Fruit fly (Drosophila melanogaster) whole organism, embryonic: ENCODE results near the gene CG15152.

ENCODE experiments used
- Atf-2 ChIP-seq: fragments of 200-800 bp; sonication (Bioruptor generic); optimal IDR thresholded peaks from 2 replicates; lab custom pipeline; 2016; ENCODE audit warnings: missing biosample characterization, missing genetic modification characterization
- BtbVII ChIP-seq: fragments of 200-800 bp; sonication (Bioruptor generic); optimal IDR thresholded peaks from 3 replicates; lab custom pipeline; 2017; ENCODE audit warnings: missing biosample characterization, mild to moderate bottlenecking, missing genetic modification characterization
- CG10267 ChIP-seq: fragments of 200-800 bp; sonication (Bioruptor generic); optimal IDR thresholded peaks from 2 replicates; lab custom pipeline; 2018; ENCODE audit warnings: missing biosample characterization, mild to moderate bottlenecking, missing genetic modification characterization, moderate library complexity
- CG10431 ChIP-seq: fragments of 200-800 bp; sonication (Bioruptor generic); optimal IDR thresholded peaks from 3 replicates; lab custom pipeline; 2018; ENCODE audit warnings: missing biosample characterization, mild to moderate bottlenecking, missing genetic modification characterization
- CG10654 ChIP-seq: fragments of 200-800 bp; sonication (Bioruptor generic); optimal IDR thresholded peaks from 2 replicates; lab custom pipeline; 2016; ENCODE audit warnings: missing biosample characterization, missing genetic modification characterization
- CG11695 ChIP-seq: fragments of 200-800 bp; sonication (Bioruptor generic); IDR thresholded peaks from 3 replicates; pipeline ENCODE4 v1.3.6; 2022; ENCODE audit warnings: missing biosample characterization, missing genetic modification characterization
- CG13296 ChIP-seq: fragments of 200-800 bp; sonication (Bioruptor generic); optimal IDR thresholded peaks from 3 replicates; lab custom pipeline; 2018; ENCODE audit warnings: missing biosample characterization, mild to moderate bottlenecking, missing genetic modification characterization
- CG17328 ChIP-seq: fragments of 200-800 bp; sonication (Bioruptor generic); IDR thresholded peaks from 2 replicates; pipeline ENCODE4 v1.3.6; 2022; ENCODE audit warnings: missing biosample characterization, missing genetic modification characterization
- CG17385 ChIP-seq: fragments of 200-800 bp; sonication (Bioruptor generic); optimal IDR thresholded peaks from 3 replicates; lab custom pipeline; 2018; ENCODE audit warnings: missing biosample characterization, mild to moderate bottlenecking, missing genetic modification characterization
- CG2129 ChIP-seq: fragments of 200-800 bp; sonication (Bioruptor generic); IDR thresholded peaks from 2 replicates; pipeline ENCODE4 v1.3.6; 2022; ENCODE audit warnings: missing biosample characterization, missing genetic modification characterization; ENCODE audit not compliant: partially characterized antibody
- CG2202 ChIP-seq: fragments of 200-800 bp; sonication (Bioruptor generic); optimal IDR thresholded peaks from 2 replicates; lab custom pipeline; 2018; ENCODE audit warnings: missing biosample characterization, mild to moderate bottlenecking, missing genetic modification characterization
- CG2875 ChIP-seq: fragments of 200-800 bp; sonication (Bioruptor generic); optimal IDR thresholded peaks from 2 replicates; lab custom pipeline; 2017; ENCODE audit warnings: missing biosample characterization, mild to moderate bottlenecking, missing genetic modification characterization, missing genetic modification reagents
- CG2889 ChIP-seq: fragments of 200-800 bp; sonication (Bioruptor generic); IDR thresholded peaks from 3 replicates; pipeline ENCODE4 v1.3.6; 2022; ENCODE audit warnings: missing biosample characterization, missing genetic modification characterization
- CG3065 ChIP-seq: fragments of 200-800 bp; sonication (Bioruptor generic); optimal IDR thresholded peaks from 2 replicates; lab custom pipeline; 2016; ENCODE audit warnings: missing biosample characterization, missing genetic modification characterization
- CG3847 ChIP-seq: fragments of 200-800 bp; sonication (Bioruptor generic); IDR thresholded peaks from 2 replicates; pipeline ENCODE4 v1.3.6; 2022; ENCODE audit warnings: missing biosample characterization, missing genetic modification characterization
- CG43689 ChIP-seq: fragments of 200-800 bp; sonication (Bioruptor generic); IDR thresholded peaks from 2 replicates; pipeline ENCODE4 v1.3.6; 2022; ENCODE audit warnings: missing biosample characterization, missing genetic modification characterization
- CG4707 ChIP-seq: fragments of 200-800 bp; sonication (Bioruptor generic); optimal IDR thresholded peaks from 2 replicates; lab custom pipeline; 2018; ENCODE audit warnings: missing biosample characterization, mild to moderate bottlenecking, missing genetic modification characterization, moderate library complexity
- CG5180 ChIP-seq: fragments of 200-800 bp; sonication (Bioruptor generic); optimal IDR thresholded peaks from 3 replicates; lab custom pipeline; 2017; ENCODE audit warnings: missing biosample characterization, missing genetic modification characterization, mild to moderate bottlenecking, moderate library complexity, missing genetic modification reagents
- CG8089 ChIP-seq: fragments of 200-800 bp; sonication (Bioruptor generic); optimal IDR thresholded peaks from 3 replicates; lab custom pipeline; 2016; ENCODE audit warnings: missing biosample characterization, missing genetic modification characterization
- CG8765 ChIP-seq: fragments of 200-800 bp; sonication (Bioruptor generic); IDR thresholded peaks from 2 replicates; pipeline ENCODE4 v1.3.6; 2022; ENCODE audit warnings: missing biosample characterization, missing genetic modification characterization
- CG9876 ChIP-seq: fragments of 200-800 bp; sonication (Bioruptor generic); optimal IDR thresholded peaks from 2 replicates; lab custom pipeline; 2016; ENCODE audit warnings: missing biosample characterization, missing genetic modification characterization
- Dp ChIP-seq: fragments of 200-800 bp; sonication (Bioruptor generic); optimal IDR thresholded peaks from 2 replicates; lab custom pipeline; 2018; ENCODE audit warnings: missing biosample characterization, mild to moderate bottlenecking, missing genetic modification characterization, moderate library complexity
- NFAT ChIP-seq: fragments of 200-800 bp; sonication (Bioruptor generic); IDR thresholded peaks from 2 replicates; pipeline ENCODE4 v1.3.6; 2022; ENCODE audit warnings: missing biosample characterization, missing genetic modification characterization
- Pdp1 ChIP-seq, 2 experiments: fragments of 200-800 bp; sonication (Bioruptor generic); optimal IDR thresholded peaks; 3 replicates each; lab custom pipeline; 2016; ENCODE audit warnings: missing biosample characterization in 2 of 2, missing genetic modification characterization in 2 of 2, mild to moderate bottlenecking in 1 of 2, moderate library complexity in 1 of 2
- Trl ChIP-seq, 3 experiments: fragments of >200 bp in 2 of 3; fragments of 200-800 bp in 1 of 3; sonication (Bioruptor generic) in 1 of 3; optimal IDR thresholded peaks; 2 replicates in 1 of 3; 3 replicates in 2 of 3; lab custom pipeline; 2016 to 2017; ENCODE audit warnings: missing biosample characterization in 1 of 3, missing genetic modification characterization in 1 of 3
- Usf ChIP-seq: fragments of 200-800 bp; sonication (Bioruptor generic); optimal IDR thresholded peaks from 2 replicates; lab custom pipeline; 2017; ENCODE audit warnings: missing genotype, missing biosample characterization, missing genetic modification characterization
- aop ChIP-seq: fragments of 200-800 bp; sonication (Bioruptor generic); IDR thresholded peaks from 2 replicates; pipeline ENCODE4 v1.3.6; 2022; ENCODE audit warnings: missing biosample characterization, missing genetic modification characterization
- ap ChIP-seq: fragments of 200-800 bp; sonication (Bioruptor generic); IDR thresholded peaks from 2 replicates; pipeline ENCODE4 v1.3.6; 2022; ENCODE audit warnings: missing biosample characterization, missing genetic modification characterization
- ara ChIP-seq: fragments of 200-800 bp; sonication (Bioruptor generic); IDR thresholded peaks from 2 replicates; pipeline ENCODE4 v1.3.6; 2022; ENCODE audit warnings: missing biosample characterization, missing genetic modification characterization
- bigmax ChIP-seq: fragments of 200-800 bp; sonication (Bioruptor generic); optimal IDR thresholded peaks from 2 replicates; lab custom pipeline; 2018; ENCODE audit warnings: missing biosample characterization, mild to moderate bottlenecking, missing genetic modification characterization
- br ChIP-seq: fragments of >200 bp; optimal IDR thresholded peaks from 2 replicates; lab custom pipeline; 2017
- chn ChIP-seq: fragments of 200-800 bp; sonication (Bioruptor generic); optimal IDR thresholded peaks from 2 replicates; lab custom pipeline; 2016; ENCODE audit warnings: missing biosample characterization, missing genetic modification characterization
- crp ChIP-seq, 2 experiments: fragments of 200-800 bp; sonication (Bioruptor generic); optimal IDR thresholded peaks; 2 replicates in 1 of 2; 3 replicates in 1 of 2; lab custom pipeline; 2017; ENCODE audit warnings: missing biosample characterization in 2 of 2, missing genetic modification characterization in 2 of 2, mild to moderate bottlenecking in 1 of 2, moderate library complexity in 1 of 2
- ewg ChIP-seq: fragments of 200-800 bp; sonication (Bioruptor generic); optimal IDR thresholded peaks from 3 replicates; lab custom pipeline; 2017; ENCODE audit warnings: mild to moderate bottlenecking, missing biosample characterization, missing genetic modification reagents, missing genetic modification characterization
- eyg ChIP-seq: fragments of 200-800 bp; sonication (Bioruptor generic); optimal IDR thresholded peaks from 3 replicates; lab custom pipeline; 2016; ENCODE audit warnings: missing biosample characterization, missing genetic modification characterization
- gce ChIP-seq: fragments of 200-800 bp; sonication (Bioruptor generic); IDR thresholded peaks from 3 replicates; pipeline ENCODE4 v1.3.6; 2022; ENCODE audit warnings: missing biosample characterization, missing genetic modification characterization
- gcm2 ChIP-seq: fragments of 200-800 bp; sonication (Bioruptor generic); optimal IDR thresholded peaks from 2 replicates; lab custom pipeline; 2016; ENCODE audit warnings: missing biosample characterization, missing genetic modification characterization
- nom ChIP-seq: fragments of 200-800 bp; sonication (Bioruptor generic); optimal IDR thresholded peaks from 2 replicates; lab custom pipeline; 2017; ENCODE audit warnings: missing biosample characterization, missing genetic modification characterization, mild to moderate bottlenecking, moderate library complexity, missing genetic modification reagents
- oc ChIP-seq: fragments of 200-800 bp; sonication (Bioruptor generic); optimal IDR thresholded peaks from 2 replicates; lab custom pipeline; 2018; ENCODE audit warnings: missing biosample characterization, mild to moderate bottlenecking, missing genetic modification characterization, moderate library complexity
- row ChIP-seq: fragments of 200-800 bp; sonication (Bioruptor generic); IDR thresholded peaks from 3 replicates; pipeline ENCODE4 v1.3.6; 2022; ENCODE audit warnings: missing biosample characterization, missing genetic modification characterization
- sens ChIP-seq: fragments of 200-800 bp; sonication (Bioruptor generic); peaks from one replicate; lab custom pipeline; 2016; ENCODE audit warnings: missing biosample characterization, missing genetic modification characterization
- sima ChIP-seq: fragments of 200-800 bp; sonication (Bioruptor generic); optimal IDR thresholded peaks from 2 replicates; lab custom pipeline; 2016; ENCODE audit warnings: missing biosample characterization, missing genetic modification characterization
- slp2 ChIP-seq: fragments of 200-800 bp; sonication (Bioruptor generic); optimal IDR thresholded peaks from 2 replicates; lab custom pipeline; 2016; ENCODE audit warnings: missing biosample characterization, missing genetic modification characterization
- ssp ChIP-seq: fragments of 200-800 bp; sonication (Bioruptor generic); IDR thresholded peaks from 2 replicates; pipeline ENCODE4 v1.3.6; 2022; ENCODE audit warnings: missing biosample characterization, missing genetic modification characterization
- stwl ChIP-seq: fragments of 200-800 bp; sonication (Bioruptor generic); optimal IDR thresholded peaks from 3 replicates; lab custom pipeline; 2018; ENCODE audit warnings: missing biosample characterization, mild to moderate bottlenecking, missing genetic modification characterization, moderate library complexity
- tap ChIP-seq: fragments of 200-800 bp; optimal IDR thresholded peaks from 3 replicates; lab custom pipeline; 2019; ENCODE audit warnings: missing biosample characterization, mild to moderate bottlenecking, missing genetic modification characterization, moderate library complexity
- unpg ChIP-seq: fragments of 200-800 bp; sonication (Bioruptor generic); optimal IDR thresholded peaks from 3 replicates; lab custom pipeline; 2018; ENCODE audit warnings: missing biosample characterization, mild to moderate bottlenecking, missing genetic modification characterization, moderate library complexity
- vfl ChIP-seq: fragments of 200-800 bp; sonication (Bioruptor generic); optimal IDR thresholded peaks from 2 replicates; lab custom pipeline; 2016; ENCODE audit warnings: missing biosample characterization, missing genetic modification characterization
- wek ChIP-seq: fragments of 200-800 bp; sonication (Bioruptor generic); optimal IDR thresholded peaks from 3 replicates; lab custom pipeline; 2018; ENCODE audit warnings: missing biosample characterization, mild to moderate bottlenecking, missing genetic modification characterization, moderate library complexity
- zen ChIP-seq: fragments of 200-800 bp; sonication (Bioruptor generic); optimal IDR thresholded peaks from 3 replicates; lab custom pipeline; 2018; ENCODE audit warnings: missing biosample characterization, mild to moderate bottlenecking, missing genetic modification characterization, moderate library complexity

The CG15152 gene

DNA sequence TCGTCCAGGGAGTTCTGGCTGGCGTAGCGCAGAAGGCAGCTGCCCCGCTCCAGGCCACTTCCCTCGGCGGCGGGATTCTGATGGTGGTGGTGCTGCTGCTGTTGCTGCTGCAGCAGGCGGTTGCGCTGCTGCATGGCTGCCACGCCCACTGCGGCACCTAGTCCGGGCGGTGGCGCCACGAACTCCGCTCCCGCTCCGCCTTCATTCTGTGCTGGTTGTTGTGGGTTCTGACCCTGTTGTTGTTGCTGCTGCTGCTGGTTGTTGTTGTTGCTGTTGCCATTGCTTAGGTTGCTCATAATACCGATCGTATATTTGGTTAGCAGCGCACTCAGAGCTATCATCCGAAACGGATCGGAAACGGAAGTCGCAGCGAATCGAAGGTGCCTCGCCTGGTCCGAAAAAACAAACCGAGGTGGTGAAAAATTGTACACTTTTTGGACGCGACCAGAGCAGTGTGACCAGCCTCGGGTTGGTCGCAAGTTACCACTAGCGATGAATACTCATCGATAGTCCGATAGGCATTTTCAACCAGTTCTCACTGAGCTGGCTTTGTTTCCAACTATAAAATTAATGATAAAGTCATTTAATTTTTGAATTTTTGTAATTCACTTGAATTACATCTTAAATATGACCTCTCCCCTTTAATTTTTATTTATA lies 23.4 kb downstream of the CG15152 start, which contains the start of gene kel (continued):
- no peak for TF ChIP-seq CG10431 (GFP tag; lab: Kevin White, UChicago)
- TF ChIP-seq Dp (GFP tag; lab: Kevin White, UChicago): peak; percentile 36
- peak; percentile 99 for TF ChIP-seq stwl (tag; lab: Kevin White, UChicago)
- peak; percentile 15 for TF ChIP-seq CG4707 (GFP tag; lab: Kevin White, UChicago)
- TF ChIP-seq eyg: peak; percentile 20
- TF ChIP-seq CG9876: no peak
- TF ChIP-seq CG2129: no peak
- no peak for TF ChIP-seq CG43689
- TF ChIP-seq CG17328 (GFP tag; lab: Robert Waterston, UW): peak; percentile 54
- peak; percentile 58 for TF ChIP-seq zen (tag; lab: Kevin White, UChicago)
- TF ChIP-seq ap (GFP tag; lab: Robert Waterston, UW): no peak
- TF ChIP-seq CG3847: peak; percentile 40
- no peak for TF ChIP-seq oc (tag; lab: Kevin White, UChicago)
- no peak for TF ChIP-seq sima (GFP tag; lab: Kevin White, UChicago)
- peak; percentile 6 for TF ChIP-seq vfl (GFP tag; lab: Kevin White, UChicago)
- peak in 1 of 2 experiments; percentile 42 for TF ChIP-seq Pdp1 (GFP tag; optimal IDR thresholded peaks at IDR 0.05; lab: Kevin White, UChicago)
- TF ChIP-seq chn: no peak
- peak; percentile 73 for TF ChIP-seq row
- TF ChIP-seq CG3065: peak; percentile 59
- no peak for TF ChIP-seq br
- no peak for TF ChIP-seq CG8765 (GFP tag; lab: Robert Waterston, UW)
- peak; percentile 33 for TF ChIP-seq CG2875
- TF ChIP-seq tap: no peak
- no peak for TF ChIP-seq ewg (GFP tag; lab: Kevin White, UChicago)
- peak; percentile 90 for TF ChIP-seq sens (GFP tag; lab: Kevin White, UChicago)
- TF ChIP-seq gcm2 (GFP tag; lab: Kevin White, UChicago): no peak
- TF ChIP-seq ara (GFP tag; lab: Robert Waterston, UW): 0 out of 2 replicates have a peak, but pooled peaks have one; percentile 12
- no peak for TF ChIP-seq nom (GFP tag; lab: Kevin White, UChicago)
- peak; percentile 79 for TF ChIP-seq CG13296 (GFP tag; lab: Kevin White, UChicago)
- TF ChIP-seq CG11695 (GFP tag; lab: Robert Waterston, UW): 0 out of 3 replicates have a peak, but pooled peaks have one; percentile 22
- no peak for TF ChIP-seq Usf (GFP tag; lab: Kevin White, UChicago)
- peak; percentile 56 for TF ChIP-seq CG10267 (tag; lab: Kevin White, UChicago)
- TF ChIP-seq bigmax: peak; percentile 35
- TF ChIP-seq unpg: peak; percentile 41
- peak; percentile 19 for TF ChIP-seq CG10654 (GFP tag; lab: Kevin White, UChicago)
- peak; percentile 40 for TF ChIP-seq CG2202 (tag; lab: Kevin White, UChicago)
- no peak for TF ChIP-seq gce (GFP tag; lab: Robert Waterston, UW)
- peak; percentile 51 for TF ChIP-seq BtbVII
- no peak for TF ChIP-seq Atf-2 (GFP tag; lab: Kevin White, UChicago)
- TF ChIP-seq ssp (GFP tag; lab: Robert Waterston, UW): peak; percentile 91
- peak; percentile 18 for TF ChIP-seq CG8089 (GFP tag; lab: Kevin White, UChicago)
- TF ChIP-seq CG2889 (GFP tag; lab: Robert Waterston, UW): no peak
- TF ChIP-seq wek: peak; percentile 83
- TF ChIP-seq crp (GFP tag; optimal IDR thresholded peaks at IDR 0.05; lab: Kevin White, UChicago): no peak
- TF ChIP-seq NFAT (GFP tag; lab: Robert Waterston, UW): peak; percentile 59
- TF ChIP-seq CG5180 (GFP tag; lab: Kevin White, UChicago): peak; percentile 13
- TF ChIP-seq slp2 (GFP tag; lab: Kevin White, UChicago): no peak
- TF ChIP-seq Trl (optimal IDR thresholded peaks at IDR 0.05; lab: Kevin White, UChicago): no peak
- peak; percentile 29 for TF ChIP-seq Trl (GFP tag; optimal IDR thresholded peaks at IDR 0.05; lab: Kevin White, UChicago)
- TF ChIP-seq aop (GFP tag; lab: Robert Waterston, UW): no peak; the same call in 1 of the 2 replicates
- TF ChIP-seq CG17385 (GFP tag; lab: Kevin White, UChicago): peak; percentile 49
